Fruit fly (Drosophila melanogaster): ENCODE data around the gene CG5850.

DNA sequence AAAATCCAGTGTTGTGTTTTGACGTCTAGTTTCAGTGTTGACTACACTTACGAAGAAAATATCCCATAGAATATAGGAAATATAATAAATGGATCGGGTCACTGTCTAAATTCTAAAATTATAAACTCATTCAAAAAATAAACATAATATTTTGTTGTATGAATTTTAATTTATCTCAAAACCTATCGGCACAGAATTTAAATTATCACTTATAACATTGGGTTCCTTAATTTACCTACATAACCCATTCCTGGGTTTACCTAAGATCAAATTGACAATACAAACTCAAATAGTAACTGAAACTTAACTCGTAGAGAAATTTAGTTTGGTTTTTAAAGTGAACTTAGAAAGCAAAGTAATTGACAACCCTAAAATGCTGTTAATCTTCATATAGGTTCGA, 32.8 kb upstream of the CG5850 start:
- no peak for TF ChIP-seq CG8478 (optimal IDR thresholded peaks at IDR 0.05)
- TF ChIP-seq CTCF (optimal IDR thresholded peaks at IDR 0.05), result no peak

Measured in S2 (cell line).